Worm (Caenorhabditis elegans): Measurements from ENCODE around the gene W05H9.2.

The W05H9.2 gene

DNA sequence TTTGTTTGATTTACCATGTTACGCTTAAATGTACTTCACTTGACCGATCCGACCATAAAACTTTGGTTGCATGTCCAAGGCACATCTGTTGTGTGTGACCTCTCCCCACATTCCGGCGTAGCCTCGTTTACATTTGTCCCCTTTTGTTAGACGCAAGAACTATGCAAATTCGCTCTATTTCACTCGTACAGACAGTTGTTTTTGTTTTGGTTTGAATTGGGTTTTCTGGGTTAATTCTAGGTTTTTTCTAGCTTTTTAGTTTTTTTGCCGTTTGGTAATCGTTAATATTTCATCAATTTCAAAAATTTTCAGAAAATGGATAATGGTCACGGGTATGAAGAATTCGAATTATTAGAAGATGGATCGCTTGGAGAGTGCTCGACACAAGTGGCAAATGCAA is 26.0 kb downstream of the W05H9.2 start, which contains the start of gene mom-1:
Gene mom-1 (plus strand): TSS at position 301 of the 400 bp plus-strand sequence.
- TF ChIP-seq him-1 (tag; optimal IDR thresholded peaks at IDR 0.05) (no peak), W03F9.2 (tag; optimal IDR thresholded peaks at IDR 0.05) (no peak)

DNA sequence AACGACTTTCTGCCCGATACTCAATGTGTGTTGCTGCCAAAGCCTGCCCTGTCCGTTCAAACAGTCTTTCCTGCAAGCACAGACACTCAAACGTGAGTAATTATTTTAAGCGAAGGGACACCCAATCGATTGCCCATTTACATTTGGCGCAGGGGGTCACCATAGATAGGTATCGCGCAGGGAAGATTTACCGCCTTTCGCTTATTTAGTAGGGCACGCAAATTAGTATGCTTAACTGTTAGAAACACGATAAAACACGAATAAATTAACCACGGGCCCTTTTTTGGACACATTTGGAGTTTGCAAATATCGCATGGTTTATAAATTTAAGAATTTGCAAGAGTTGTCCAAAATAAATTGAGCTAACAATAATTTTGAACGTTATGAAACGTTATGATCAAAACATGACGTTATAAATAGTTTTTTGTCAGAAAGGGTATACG is 29.6 kb downstream of the W05H9.2 start:
- TF ChIP-seq W03F9.2 (tag; optimal IDR thresholded peaks at IDR 0.05) (peak; percentile 97), him-1 (tag; optimal IDR thresholded peaks at IDR 0.05) (peak; percentile 100), dao-5 (tag; optimal IDR thresholded peaks at IDR 0.05) (peak; percentile 82)

DNA sequence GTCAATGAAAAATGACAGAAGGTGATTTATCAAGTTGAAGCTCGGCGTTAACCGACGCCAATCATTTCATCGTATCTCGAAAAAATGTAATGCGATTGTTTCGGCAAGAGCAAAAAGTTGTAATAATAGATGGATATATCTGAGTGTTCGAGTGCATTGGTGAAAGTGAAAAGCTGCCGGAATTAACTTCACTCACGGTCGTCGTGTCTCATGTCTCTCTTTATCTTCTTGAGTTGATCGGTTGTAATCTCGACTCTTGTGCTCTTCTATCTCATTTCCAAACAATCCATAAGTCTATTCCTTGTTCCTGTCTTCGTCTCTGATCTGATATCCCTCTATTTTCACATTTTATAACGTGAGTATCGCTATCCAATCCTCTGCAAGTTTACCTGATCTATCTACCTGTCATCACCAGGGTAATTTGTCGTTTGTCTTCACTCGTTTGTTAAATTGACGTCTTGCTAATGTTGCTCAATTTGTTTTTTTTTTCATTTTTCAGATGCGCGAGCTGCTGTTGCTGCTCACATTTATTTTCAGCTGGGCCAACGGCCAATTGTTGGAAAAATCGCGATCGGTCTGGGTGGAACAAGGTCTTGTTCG is 32.9 kb downstream of the W05H9.2 start, which contains the start of gene cest-16:
Gene cest-16 (plus strand): TSS at position 302 of the 600 bp plus-strand sequence.
- no peak for TF ChIP-seq dao-5 (tag; optimal IDR thresholded peaks at IDR 0.05)

DNA sequence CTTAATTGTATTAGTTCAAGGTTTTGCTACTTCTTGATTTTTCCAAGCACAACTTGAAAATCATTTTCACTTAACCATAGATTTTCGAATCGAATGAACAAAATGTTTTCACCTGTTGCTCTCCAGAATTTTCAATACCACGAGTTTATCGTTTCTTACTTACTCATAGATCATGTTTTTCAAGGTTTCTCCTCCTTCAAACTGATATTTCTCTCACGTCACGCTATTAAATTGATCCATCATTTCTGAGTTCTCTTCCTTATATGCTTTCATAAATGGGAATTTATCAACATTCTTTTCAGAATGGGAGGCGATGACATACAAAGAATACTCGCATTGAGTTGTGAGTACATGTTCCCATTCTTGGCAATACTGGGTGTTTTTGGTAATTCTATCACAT is 44.6 kb downstream of the W05H9.2 start, which contains the start of gene npr-38:
Gene npr-38 (plus strand): TSS at position 301 of the 400 bp plus-strand sequence.
- TF ChIP-seq dao-5 (tag; optimal IDR thresholded peaks at IDR 0.05) (no peak), him-1 (tag; optimal IDR thresholded peaks at IDR 0.05) (no peak), W03F9.2 (tag; optimal IDR thresholded peaks at IDR 0.05) (no peak)

DNA sequence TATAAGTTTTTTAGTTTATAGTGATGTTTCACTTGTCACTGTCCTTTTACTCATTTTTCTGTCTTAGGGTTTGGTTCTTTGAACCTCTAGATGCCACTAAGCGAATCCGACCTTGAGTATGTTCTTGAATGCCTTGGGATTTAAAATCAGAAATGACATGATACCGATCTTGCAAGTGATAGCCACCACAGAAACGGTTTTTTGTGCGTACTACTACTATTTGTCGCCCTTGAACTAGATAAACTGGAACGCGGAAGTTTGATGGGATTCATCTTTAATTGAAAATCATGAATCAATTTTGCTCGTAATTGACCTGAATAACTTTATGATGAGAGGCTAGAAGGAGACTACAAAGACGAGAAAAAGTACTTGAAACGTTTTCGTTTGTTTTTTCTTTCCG is 52.0 kb downstream of the W05H9.2 start:
- no peak for TF ChIP-seq W03F9.2 (tag; optimal IDR thresholded peaks at IDR 0.05)
- no peak for TF ChIP-seq dao-5 (tag; optimal IDR thresholded peaks at IDR 0.05)
- TF ChIP-seq him-1 (tag; optimal IDR thresholded peaks at IDR 0.05), result no peak

DNA sequence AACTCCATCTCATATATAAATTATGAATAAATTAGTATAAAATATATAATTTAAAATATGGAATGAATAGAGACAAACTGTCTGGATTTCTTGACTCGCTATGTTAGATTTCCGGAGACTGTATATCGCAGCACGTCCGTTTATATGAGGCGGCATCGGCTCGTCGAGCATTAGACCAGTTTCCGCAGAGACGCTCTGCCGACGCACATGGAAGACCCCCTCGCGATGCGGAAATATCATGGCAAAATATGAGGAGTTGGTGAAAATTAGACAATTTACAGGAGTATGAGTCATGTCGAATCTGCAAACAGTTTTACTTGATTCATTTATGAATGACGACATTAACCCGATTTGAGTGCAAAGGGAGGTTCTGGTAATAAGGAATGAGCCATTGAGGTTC is 52.7 kb downstream of the W05H9.2 start, which contains the start of gene chtb-3:
Gene chtb-3 (minus strand): TSS at position 101 of the 400 bp plus-strand sequence.
- TF ChIP-seq him-1 (tag; optimal IDR thresholded peaks at IDR 0.05) (no peak), dao-5 (tag; optimal IDR thresholded peaks at IDR 0.05) (no peak), W03F9.2 (tag; optimal IDR thresholded peaks at IDR 0.05) (no peak)

Measured in whole organism, L4/young adult.